Fruit fly (Drosophila melanogaster) whole organism, wandering third instar larva: ENCODE results near the gene CG12746.

ENCODE experiments used
- Abd-B ChIP-seq: fragments of >200 bp; optimal IDR thresholded peaks from 2 replicates; lab custom pipeline; 2017; ENCODE audit warnings: missing biosample characterization, missing genetic modification characterization
- CG32264 ChIP-seq: fragments of 200-800 bp; sonication (Bioruptor generic); optimal IDR thresholded peaks from 2 replicates; lab custom pipeline; 2016; ENCODE audit warnings: missing biosample characterization, missing genetic modification characterization
- CG9705 ChIP-seq: fragments of 200-800 bp; sonication (Bioruptor generic); optimal IDR thresholded peaks from 2 replicates; lab custom pipeline; 2018; ENCODE audit warnings: missing biosample characterization, mild to moderate bottlenecking, missing genetic modification characterization
- CrebA ChIP-seq: fragments of 200-800 bp; sonication (Bioruptor generic); optimal IDR thresholded peaks from 2 replicates; lab custom pipeline; 2016; ENCODE audit warnings: missing biosample characterization, mild to moderate bottlenecking, missing genetic modification characterization, borderline replicate concordance
- Dfd ChIP-seq: fragments of >200 bp; optimal IDR thresholded peaks from 2 replicates; lab custom pipeline; 2017; ENCODE audit warnings: missing biosample characterization, missing genetic modification characterization
- Dif ChIP-seq: fragments of 200-275, 200-300 bp; sonication (Bioruptor generic); optimal IDR thresholded peaks from 2 replicates; lab custom pipeline; 2018; ENCODE audit warnings: missing biosample characterization, missing genetic modification characterization; ENCODE audit not compliant: partially characterized antibody
- GATAd ChIP-seq: sonication (Bioruptor generic); optimal IDR thresholded peaks from 2 replicates; lab custom pipeline; 2016; ENCODE audit warnings: missing biosample characterization, missing genetic modification characterization
- HLH106 ChIP-seq: fragments of 200-800 bp; optimal IDR thresholded peaks from 3 replicates; lab custom pipeline; 2019; ENCODE audit warnings: missing biosample characterization, mild to moderate bottlenecking, missing genetic modification characterization, moderate library complexity
- Hr78 ChIP-seq: fragments of >200 bp; optimal IDR thresholded peaks from 2 replicates; lab custom pipeline; 2017; ENCODE audit warnings: missing biosample characterization, missing genetic modification characterization
- Hr83 ChIP-seq: fragments of 200-300 bp; sonication (Bioruptor generic); optimal IDR thresholded peaks from 2 replicates; lab custom pipeline; 2016; ENCODE audit warnings: missing biosample characterization, mild to moderate bottlenecking, missing genetic modification characterization, moderate library complexity; ENCODE audit not compliant: poor library complexity, severe bottlenecking
- Jra ChIP-seq: sonication (Bioruptor generic); optimal IDR thresholded peaks from 2 replicates; lab custom pipeline; 2016; ENCODE audit warnings: missing biosample characterization, missing genetic modification characterization
- Mio ChIP-seq: sonication (Bioruptor generic); optimal IDR thresholded peaks from 2 replicates; lab custom pipeline; 2016; ENCODE audit warnings: missing biosample characterization, missing genetic modification characterization
- Myc ChIP-seq: fragments of >200 bp; optimal IDR thresholded peaks from 2 replicates; lab custom pipeline; 2017
- N ChIP-seq: fragments of >200 bp; optimal IDR thresholded peaks from 2 replicates; lab custom pipeline; 2018; ENCODE audit warnings: missing biosample characterization, missing external identifiers, missing genetic modification characterization
- OdsH ChIP-seq: fragments of 200-800 bp; sonication (Bioruptor generic); optimal IDR thresholded peaks from 2 replicates; lab custom pipeline; 2016; ENCODE audit warnings: missing biosample characterization, mild to moderate bottlenecking, missing genetic modification characterization
- Rel ChIP-seq, 2 experiments: fragments of 200-800 bp; sonication (Bioruptor generic) in 1 of 2; optimal IDR thresholded peaks; 2 replicates in 1 of 2; 3 replicates in 1 of 2; lab custom pipeline; 2016 to 2019; ENCODE audit warnings: mild to moderate bottlenecking in 2 of 2, missing biosample characterization in 2 of 2, missing genetic modification characterization in 2 of 2, moderate library complexity in 1 of 2
- Sp1 ChIP-seq: fragments of 200-800 bp; sonication (Bioruptor generic); optimal IDR thresholded peaks from 3 replicates; lab custom pipeline; 2019; ENCODE audit warnings: missing biosample characterization, mild to moderate bottlenecking, missing genetic modification characterization, moderate library complexity
- Vsx2 ChIP-seq: fragments of 200-300, 225-300 bp; sonication (Bioruptor generic); optimal IDR thresholded peaks from 2 replicates; lab custom pipeline; 2018; ENCODE audit warnings: missing biosample characterization, missing genetic modification characterization; ENCODE audit not compliant: partially characterized antibody
- br ChIP-seq: fragments of 200-800 bp; sonication (Bioruptor generic); optimal IDR thresholded peaks from 2 replicates; lab custom pipeline; 2016; ENCODE audit warnings: missing biosample characterization, missing genetic modification characterization
- brk ChIP-seq: fragments of 200-800 bp; sonication (Bioruptor generic); optimal IDR thresholded peaks from 2 replicates; lab custom pipeline; 2016; ENCODE audit warnings: missing biosample characterization, mild to moderate bottlenecking, missing genetic modification characterization
- dl ChIP-seq, 2 experiments: fragments of 175-275, 200-275 bp in 1 of 2; fragments of 200-275 bp in 1 of 2; sonication (Bioruptor generic); optimal IDR thresholded peaks; lab custom pipeline; 2018; ENCODE audit warnings: mild to moderate bottlenecking in 2 of 2, missing biosample characterization in 2 of 2, missing genetic modification characterization in 2 of 2, moderate library complexity in 2 of 2; ENCODE audit not compliant: partially characterized antibody in 2 of 2, insufficient read depth in 1 of 2
- dmrt93B ChIP-seq: fragments of 200-800 bp; sonication (Bioruptor generic); optimal IDR thresholded peaks from 2 replicates; lab custom pipeline; 2018; ENCODE audit warnings: missing biosample characterization, mild to moderate bottlenecking, missing genetic modification characterization
- dsf ChIP-seq: sonication (Bioruptor generic); optimal IDR thresholded peaks from 2 replicates; lab custom pipeline; 2016; ENCODE audit warnings: missing biosample characterization, missing genetic modification characterization, borderline replicate concordance
- ey ChIP-seq: fragments of 200-800 bp; sonication (Bioruptor generic); optimal IDR thresholded peaks from 2 replicates; lab custom pipeline; 2016; ENCODE audit warnings: missing biosample characterization, missing genetic modification characterization
- foxo ChIP-seq, 2 experiments: fragments of 200-800 bp; sonication (Bioruptor generic); optimal IDR thresholded peaks; 2 replicates in 1 of 2; 3 replicates in 1 of 2; lab custom pipeline; 2016 to 2017; ENCODE audit warnings: missing biosample characterization in 2 of 2, missing genetic modification characterization in 2 of 2
- fru ChIP-seq: fragments of 200-800 bp; sonication (Bioruptor generic); optimal IDR thresholded peaks from 3 replicates; lab custom pipeline; 2016; ENCODE audit warnings: missing biosample characterization, mild to moderate bottlenecking, missing genetic modification characterization
- jim ChIP-seq: fragments of 175-275, 200-325 bp; sonication (Bioruptor generic); optimal IDR thresholded peaks from 2 replicates; lab custom pipeline; 2016; ENCODE audit warnings: missing biosample characterization, mild to moderate bottlenecking, missing genetic modification characterization
- psq ChIP-seq: fragments of 200-800 bp; sonication (Bioruptor generic); optimal IDR thresholded peaks from 3 replicates; lab custom pipeline; 2017; ENCODE audit warnings: missing biosample characterization, mild to moderate bottlenecking, missing genetic modification characterization, moderate library complexity
- sv ChIP-seq: fragments of 200-800 bp; sonication (Bioruptor generic); optimal IDR thresholded peaks from 3 replicates; lab custom pipeline; 2016; ENCODE audit warnings: missing biosample characterization, missing genetic modification characterization
- tai ChIP-seq: sonication (Bioruptor generic); optimal IDR thresholded peaks from 2 replicates; lab custom pipeline; 2016; ENCODE audit warnings: missing biosample characterization, missing genetic modification characterization
- usp ChIP-seq: fragments of >200 bp; optimal IDR thresholded peaks from 2 replicates; lab custom pipeline; 2017; ENCODE audit warnings: missing biosample characterization, missing genetic modification characterization

CG12746 gene

dm6 chr3R:5550452-5550851, 14.2 kb upstream of the CG12746 start:
- TF ChIP-seq sv: no peak
- TF ChIP-seq brk (GFP tag; lab: Kevin White, UChicago): no peak
- TF ChIP-seq dl (GFP tag; optimal IDR thresholded peaks at IDR 0.05; lab: Kevin White, UChicago; ENCODE audit: insufficient read depth in 1 of 2, partially characterized antibody in 2 of 2): no peak
- TF ChIP-seq jim (GFP tag; lab: Kevin White, UChicago): no peak
- no peak for TF ChIP-seq Hr78
- no peak for TF ChIP-seq Vsx2
- no peak for TF ChIP-seq dsf
- no peak for TF ChIP-seq Rel (GFP tag; optimal IDR thresholded peaks at IDR 0.05; lab: Kevin White, UChicago)
- TF ChIP-seq Rel (tag; optimal IDR thresholded peaks at IDR 0.05; lab: Kevin White, UChicago): no peak
- TF ChIP-seq HLH106 (tag; lab: Kevin White, UChicago): no peak
- no peak for TF ChIP-seq CrebA (GFP tag; lab: Kevin White, UChicago)
- TF ChIP-seq dmrt93B (GFP tag; lab: Kevin White, UChicago): no peak

- TF ChIP-seq ey (GFP tag; lab: Kevin White, UChicago) (no peak), Mio (GFP tag; lab: Kevin White, UChicago) (no peak), Vsx2 (no peak), CG9705 (GFP tag; lab: Kevin White, UChicago) (no peak), Hr83 (GFP tag; lab: Kevin White, UChicago) (no peak), psq (GFP tag; lab: Kevin White, UChicago) (no peak), Hr78 (no peak)
Measured at dm6 chr3R:5551068-5551467, 13.6 kb upstream of the CG12746 start, which contains the start of gene mia. Gene mia, minus strand, starts transcription at chr3R:5551168.

dm6 chr3R:5551593-5551992, 13.1 kb upstream of the CG12746 start:
- TF ChIP-seq dmrt93B (GFP tag; lab: Kevin White, UChicago) (no peak), Hr78 (no peak), N (GFP tag; lab: Kevin White, UChicago) (no peak), fru (GFP tag; lab: Kevin White, UChicago) (no peak), usp (GFP tag; lab: Kevin White, UChicago) (no peak), Sp1 (GFP tag; lab: Kevin White, UChicago) (no peak), dl (GFP tag; optimal IDR thresholded peaks at IDR 0.05; lab: Kevin White, UChicago; ENCODE audit: insufficient read depth in 1 of 2, partially characterized antibody in 2 of 2) (no peak), OdsH (no peak), CG32264 (GFP tag; lab: Kevin White, UChicago) (no peak), brk (GFP tag; lab: Kevin White, UChicago) (no peak), GATAd (GFP tag; lab: Kevin White, UChicago) (no peak), br (GFP tag; lab: Kevin White, UChicago) (no peak), foxo (GFP tag; optimal IDR thresholded peaks at IDR 0.05; lab: Kevin White, UChicago) (no peak), Hr83 (GFP tag; lab: Kevin White, UChicago) (no peak), dsf (no peak), Rel (GFP tag; optimal IDR thresholded peaks at IDR 0.05; lab: Kevin White, UChicago) (no peak), Rel (tag; optimal IDR thresholded peaks at IDR 0.05; lab: Kevin White, UChicago) (no peak)
- TF ChIP-seq, all 38 proteins: peak for 0

- TF ChIP-seq sv (no peak), Myc (lab: Kevin White, UChicago) (no peak), Hr83 (GFP tag; lab: Kevin White, UChicago) (no peak), Rel (GFP tag; optimal IDR thresholded peaks at IDR 0.05; lab: Kevin White, UChicago) (no peak), Rel (tag; optimal IDR thresholded peaks at IDR 0.05; lab: Kevin White, UChicago) (no peak), CrebA (GFP tag; lab: Kevin White, UChicago) (no peak), Sp1 (GFP tag; lab: Kevin White, UChicago) (no peak), brk (GFP tag; lab: Kevin White, UChicago) (no peak), CG9705 (GFP tag; lab: Kevin White, UChicago) (no peak), tai (GFP tag; lab: Kevin White, UChicago) (no peak), Jra (GFP tag; lab: Kevin White, UChicago) (no peak), Abd-B (no peak), Dfd (GFP tag; lab: Kevin White, UChicago) (no peak)
Measured at dm6 chr3R:5554082-5554481, 10.6 kb upstream of the CG12746 start, which contains the start of gene Pcmt. Gene Pcmt, minus strand, starts transcription at chr3R:5554316.

dm6 chr3R:5554852-5555251, 9.8 kb upstream of the CG12746 start, which contains the start of gene Snm1:
Gene Snm1, plus strand, starts transcription at chr3R:5555084.
- TF ChIP-seq GATAd (GFP tag; lab: Kevin White, UChicago): no peak
- peak; percentile 71 for TF ChIP-seq Dif
- TF ChIP-seq Vsx2: peak; percentile 91
- no peak for TF ChIP-seq Hr78
